Worm (Caenorhabditis elegans) whole organism, early embryonic: ENCODE measurements around the gene Y42A5A.3.

Experiments used
- ama-1 ChIP-seq: fragments of 150-350 bp; optimal IDR thresholded peaks from 2 replicates; lab custom pipeline; 2014
- ceh-13 ChIP-seq: fragments of 200-800 bp; sonication (Bioruptor generic); optimal IDR thresholded peaks from 2 replicates; lab custom pipeline; 2018; ENCODE audit warnings: mild to moderate bottlenecking, missing genetic modification characterization, missing compliant biosample characterization
- ceh-36 ChIP-seq: sonication (generic microtip); optimal IDR thresholded peaks from 2 replicates; lab custom pipeline; 2016; ENCODE audit warnings: missing genetic modification characterization, inconsistent platforms, missing compliant biosample characterization
- flt-1 ChIP-seq: fragments of 200-800 bp; sonication (Bioruptor generic); IDR thresholded peaks from 2 replicates; pipeline ENCODE4 v1.3.6; 2022; ENCODE audit warnings: missing genetic modification characterization, missing compliant biosample characterization
- pes-1 ChIP-seq: fragments of 200-800 bp; sonication (Bioruptor generic); IDR thresholded peaks from 2 replicates; pipeline ENCODE4 v1.3.6; 2022; ENCODE audit warnings: missing genetic modification reagents, missing genetic modification characterization, missing compliant biosample characterization
- scrt-1 ChIP-seq: fragments of 200-800 bp; sonication (Bioruptor generic); IDR thresholded peaks from 2 replicates; pipeline ENCODE4 v1.3.6; 2022; ENCODE audit warnings: missing genetic modification characterization, missing compliant biosample characterization
- sea-1 ChIP-seq: fragments of 200-800 bp; sonication (Bioruptor generic); conservative IDR thresholded peaks from 2 replicates; pipeline ENCODE4 v1.3.6; 2022; ENCODE audit warnings: missing genetic modification characterization, missing compliant biosample characterization
- tbx-11 ChIP-seq: fragments of 200-800 bp; sonication (Bioruptor generic); IDR thresholded peaks from 2 replicates; pipeline ENCODE4 v1.3.6; 2022; ENCODE audit warnings: missing genetic modification characterization, missing compliant biosample characterization

ce11 chrV:11141179-11141578, 45.4 kb upstream of the Y42A5A.3 start, which contains the start of gene folt-1:
- TF ChIP-seq ama-1 (lab: Kevin White, UChicago) (no peak), tbx-11 (GFP tag; lab: Robert Waterston, UW) (no peak), ceh-36 (tag; lab: Kevin White, UChicago) (no peak), pes-1 (no peak), scrt-1 (GFP tag; lab: Robert Waterston, UW) (no peak), flt-1 (GFP tag; lab: Robert Waterston, UW) (no peak), sea-1 (GFP tag; lab: Robert Waterston, UW) (no peak), ceh-13 (GFP tag; lab: Kevin White, UChicago) (no peak)
